Worm (Caenorhabditis elegans): ENCODE results near the gene his-35.

his-35 gene

ce11 chrV:9503152-9503817, 41.8 kb downstream of the his-35 start:
- peak; percentile 54 to 56 for TF ChIP-seq lsy-2 (tag; optimal IDR thresholded peaks at IDR 0.05)
- peak; percentile 44 for TF ChIP-seq fos-1 (tag; optimal IDR thresholded peaks at IDR 0.05)
- TF ChIP-seq lin-13 (GFP tag; optimal IDR thresholded peaks at IDR 0.05), result peak; percentile 54
- peak; percentile 60 for TF ChIP-seq Y55F3AM.14 (GFP tag; optimal IDR thresholded peaks at IDR 0.05)
- peak; percentile 53 for TF ChIP-seq C34F6.9 (tag; optimal IDR thresholded peaks at IDR 0.05)
- TF ChIP-seq aly-2 (tag; optimal IDR thresholded peaks at IDR 0.05), result no peak
- TF ChIP-seq egl-27 (tag; optimal IDR thresholded peaks at IDR 0.05), result peak; percentile 67
- TF ChIP-seq nhr-25 (tag; optimal IDR thresholded peaks at IDR 0.05), result peak; percentile 54
- TF ChIP-seq ztf-4 (tag; optimal IDR thresholded peaks at IDR 0.05), result peak; percentile 45
- peak; percentile 76 for TF ChIP-seq nhr-129 (tag; optimal IDR thresholded peaks at IDR 0.05)
- peak; percentile 57 for TF ChIP-seq F13H6.1 (tag; optimal IDR thresholded peaks at IDR 0.05)
- TF ChIP-seq unc-62 (GFP tag; optimal IDR thresholded peaks at IDR 0.05), result no peak
- TF ChIP-seq sma-9 (GFP tag; optimal IDR thresholded peaks at IDR 0.05), result peak; percentile 59
- TF ChIP-seq sma-9 (tag; optimal IDR thresholded peaks at IDR 0.05), result no peak
- peak; percentile 34 for TF ChIP-seq sem-4 (tag; optimal IDR thresholded peaks at IDR 0.05)
- TF ChIP-seq nhr-21 (tag; optimal IDR thresholded peaks at IDR 0.05), result peak; percentile 71
- TF ChIP-seq ceh-82 (tag; optimal IDR thresholded peaks at IDR 0.05), result no peak
- peak; percentile 4 for TF ChIP-seq nhr-10 (tag; optimal IDR thresholded peaks at IDR 0.05)
- TF ChIP-seq nhr-23 (tag; optimal IDR thresholded peaks at IDR 0.05), result no peak
- no peak for TF ChIP-seq alr-1 (tag; optimal IDR thresholded peaks at IDR 0.05)
- no peak for TF ChIP-seq elt-1 (tag; optimal IDR thresholded peaks at IDR 0.05)
- TF ChIP-seq nhr-77 (tag; optimal IDR thresholded peaks at IDR 0.05), result no peak
- TF ChIP-seq lin-11 (tag; optimal IDR thresholded peaks at IDR 0.05), result peak; percentile 51
- peak; percentile 38 for TF ChIP-seq crh-2 (tag; optimal IDR thresholded peaks at IDR 0.05)
- no peak for TF ChIP-seq mab-5 (tag; optimal IDR thresholded peaks at IDR 0.05)
- peak; percentile 66 for TF ChIP-seq gmeb-1 (tag; optimal IDR thresholded peaks at IDR 0.05)
- peak; percentile 95 for TF ChIP-seq snpc-4 (tag; optimal IDR thresholded peaks at IDR 0.05)
- TF ChIP-seq ztf-11 (tag; optimal IDR thresholded peaks at IDR 0.05), result no peak
- TF ChIP-seq sma-3 (GFP tag; optimal IDR thresholded peaks at IDR 0.05), result peak; percentile 75
- no peak for TF ChIP-seq zag-1 (tag; optimal IDR thresholded peaks at IDR 0.05)
- peak; percentile 48 for TF ChIP-seq ceh-16 (tag; optimal IDR thresholded peaks at IDR 0.05)

ce11 chrV:9500826-9501451, 44.1 kb downstream of the his-35 start, which contains the start of gene swt-5:
Gene swt-5 (plus strand): TSS chrV:9501401.
- TF ChIP-seq lin-11 (tag; optimal IDR thresholded peaks at IDR 0.05), result no peak

- TF ChIP-seq blmp-1 (tag; optimal IDR thresholded peaks at IDR 0.05; ENCODE audit: insufficient read depth) (peak; percentile 42), nhr-23 (tag; optimal IDR thresholded peaks at IDR 0.05) (no peak)
These were observed 45.8 kb downstream of the his-35 start for ce11 chrV:9499295-9499694.

- TF ChIP-seq snpc-4 (tag; optimal IDR thresholded peaks at IDR 0.05) (no peak), C34F6.9 (tag; optimal IDR thresholded peaks at IDR 0.05) (no peak), nhr-23 (tag; optimal IDR thresholded peaks at IDR 0.05) (no peak), F13H6.1 (tag; optimal IDR thresholded peaks at IDR 0.05) (no peak), crh-2 (tag; optimal IDR thresholded peaks at IDR 0.05) (no peak), skn-1 (tag; optimal IDR thresholded peaks at IDR 0.05) (no peak), nhr-21 (tag; optimal IDR thresholded peaks at IDR 0.05) (no peak), nhr-129 (tag; optimal IDR thresholded peaks at IDR 0.05) (no peak)
These were observed 48.3 kb downstream of the his-35 start, which contains the start of gene gsnl-1 for ce11 chrV:9496742-9497141. Gene gsnl-1 (plus strand): TSS chrV:9497042.

Data from whole organism, L2 larva.